Fruit fly (Drosophila melanogaster) whole organism, embryonic: ENCODE data around the gene CycA.

Source experiments
- Adf1 ChIP-seq: fragments of 200-800 bp; sonication (Bioruptor generic); IDR thresholded peaks from 2 replicates; pipeline ENCODE4 v1.3.6; 2022; ENCODE audit warnings: missing biosample characterization, missing genetic modification characterization
- Bgb ChIP-seq: fragments of 200-800 bp; sonication (Bioruptor generic); IDR thresholded peaks from 2 replicates; pipeline ENCODE4 v1.3.6; 2022; ENCODE audit warnings: missing biosample characterization, missing genetic modification characterization; ENCODE audit not compliant: partially characterized antibody
- CG10267 ChIP-seq: fragments of 200-800 bp; sonication (Bioruptor generic); optimal IDR thresholded peaks from 2 replicates; lab custom pipeline; 2018; ENCODE audit warnings: missing biosample characterization, mild to moderate bottlenecking, missing genetic modification characterization, moderate library complexity
- CG10565 ChIP-seq: fragments of 200-800 bp; sonication (Bioruptor generic); optimal IDR thresholded peaks from 3 replicates; lab custom pipeline; 2016; ENCODE audit warnings: missing biosample characterization, mild to moderate bottlenecking, missing genetic modification characterization
- CG10959 ChIP-seq: fragments of 200-800 bp; sonication (Bioruptor generic); IDR thresholded peaks from 2 replicates; pipeline ENCODE4 v1.3.6; 2022; ENCODE audit warnings: missing biosample characterization, missing genetic modification characterization
- CG11560 ChIP-seq: fragments of 200-800 bp; sonication (Bioruptor generic); IDR thresholded peaks from 3 replicates; pipeline ENCODE4 v1.3.6; 2022; ENCODE audit warnings: missing biosample characterization, missing genetic modification characterization
- CG11695 ChIP-seq: fragments of 200-800 bp; sonication (Bioruptor generic); IDR thresholded peaks from 3 replicates; pipeline ENCODE4 v1.3.6; 2022; ENCODE audit warnings: missing biosample characterization, missing genetic modification characterization
- CG12391 ChIP-seq: fragments of 200-800 bp; sonication (Bioruptor generic); optimal IDR thresholded peaks from 3 replicates; lab custom pipeline; 2018; ENCODE audit warnings: missing biosample characterization, mild to moderate bottlenecking, missing genetic modification characterization, moderate library complexity
- CG15011 ChIP-seq: fragments of 200-800 bp; sonication (Bioruptor generic); optimal IDR thresholded peaks from 3 replicates; lab custom pipeline; 2018; ENCODE audit warnings: missing biosample characterization, mild to moderate bottlenecking, missing genetic modification characterization
- CG1529 ChIP-seq: fragments of 200-800 bp; sonication (Bioruptor generic); optimal IDR thresholded peaks from 3 replicates; lab custom pipeline; 2018; ENCODE audit warnings: missing biosample characterization, missing genetic modification characterization
- CG15514 ChIP-seq: fragments of 200-800 bp; sonication (Bioruptor generic); optimal IDR thresholded peaks from 3 replicates; lab custom pipeline; 2017; ENCODE audit warnings: missing biosample characterization, missing genetic modification characterization, mild to moderate bottlenecking, moderate library complexity, missing genetic modification reagents
- CG15696 ChIP-seq: fragments of 200-800 bp; sonication (Bioruptor generic); optimal IDR thresholded peaks from 2 replicates; lab custom pipeline; 2019; ENCODE audit warnings: missing biosample characterization, mild to moderate bottlenecking, missing genetic modification characterization, moderate library complexity
- CG30431 ChIP-seq: fragments of 200-800 bp; sonication (Bioruptor generic); optimal IDR thresholded peaks from 2 replicates; lab custom pipeline; 2017; ENCODE audit warnings: missing biosample characterization, missing genetic modification characterization
- CG31441 ChIP-seq: fragments of 200-800 bp; sonication (Bioruptor generic); IDR thresholded peaks from 2 replicates; pipeline ENCODE4 v1.3.6; 2022; ENCODE audit warnings: missing biosample characterization, missing genetic modification characterization
- CG4360 ChIP-seq: fragments of 200-800 bp; sonication (Bioruptor generic); IDR thresholded peaks from 2 replicates; pipeline ENCODE4 v1.3.6; 2022; ENCODE audit warnings: missing biosample characterization, missing genetic modification characterization
- CG4424 ChIP-seq: fragments of 200-800 bp; sonication (Bioruptor generic); optimal IDR thresholded peaks from 3 replicates; lab custom pipeline; 2016; ENCODE audit warnings: missing biosample characterization, missing genetic modification characterization
- CG6175 ChIP-seq: fragments of 200-800 bp; sonication (Bioruptor generic); IDR thresholded peaks from 3 replicates; pipeline ENCODE4 v1.3.6; 2022; ENCODE audit warnings: missing biosample characterization, missing genetic modification characterization
- CG7745 ChIP-seq: fragments of 200-800 bp; sonication (Bioruptor generic); optimal IDR thresholded peaks from 2 replicates; lab custom pipeline; 2018; ENCODE audit warnings: missing biosample characterization, mild to moderate bottlenecking, missing genetic modification characterization, moderate library complexity
- CG7987 ChIP-seq: fragments of 200-800 bp; sonication (Bioruptor generic); optimal IDR thresholded peaks from 2 replicates; lab custom pipeline; 2018; ENCODE audit warnings: missing biosample characterization, mild to moderate bottlenecking, missing genetic modification characterization, moderate library complexity
- CG8944 ChIP-seq: fragments of 200-800 bp; sonication (Bioruptor generic); optimal IDR thresholded peaks from 3 replicates; lab custom pipeline; 2016; ENCODE audit warnings: missing biosample characterization, missing genetic modification characterization
- CkIIα-i1 ChIP-seq: fragments of 200-800 bp; sonication (Bioruptor generic); IDR thresholded peaks from 2 replicates; pipeline ENCODE4 v1.3.6; 2022; ENCODE audit warnings: missing biosample characterization, missing genetic modification characterization
- CoRest ChIP-seq: fragments of 200-800 bp; sonication (Bioruptor generic); optimal IDR thresholded peaks from 3 replicates; lab custom pipeline; 2018; ENCODE audit warnings: missing biosample characterization, mild to moderate bottlenecking, missing genetic modification characterization, moderate library complexity
- D19B ChIP-seq: fragments of 200-800 bp; sonication (Bioruptor generic); optimal IDR thresholded peaks from 2 replicates; lab custom pipeline; 2017; ENCODE audit warnings: missing biosample characterization, mild to moderate bottlenecking, missing genetic modification characterization
- Dip2 ChIP-seq: fragments of 200-800 bp; sonication (Bioruptor generic); IDR thresholded peaks from 2 replicates; pipeline ENCODE4 v1.3.6; 2022; ENCODE audit warnings: missing biosample characterization, missing genetic modification characterization
- Gug ChIP-seq: fragments of 200-800 bp; sonication (Bioruptor generic); IDR thresholded peaks from 4 replicates; pipeline ENCODE4 v1.3.6; 2022; ENCODE audit warnings: missing biosample characterization, missing genetic modification characterization
- H2.0 ChIP-seq: fragments of 200-800 bp; sonication (Bioruptor generic); IDR thresholded peaks from 2 replicates; pipeline ENCODE4 v1.3.6; 2022; ENCODE audit warnings: missing biosample characterization, missing genetic modification characterization
- Hr3 ChIP-seq: fragments of 200-800 bp; sonication (Bioruptor generic); optimal IDR thresholded peaks from 3 replicates; lab custom pipeline; 2016; ENCODE audit warnings: missing biosample characterization, missing genetic modification characterization
- MBD-R2 ChIP-seq: fragments of 200-800 bp; sonication (Bioruptor generic); IDR thresholded peaks from 2 replicates; pipeline ENCODE4 v1.3.6; 2022; ENCODE audit warnings: missing biosample characterization, missing genetic modification characterization
- Meics ChIP-seq: fragments of 200-800 bp; sonication (Bioruptor generic); optimal IDR thresholded peaks from 2 replicates; lab custom pipeline; 2017; ENCODE audit warnings: missing biosample characterization, mild to moderate bottlenecking, missing genetic modification characterization
- NFAT ChIP-seq: fragments of 200-800 bp; sonication (Bioruptor generic); IDR thresholded peaks from 2 replicates; pipeline ENCODE4 v1.3.6; 2022; ENCODE audit warnings: missing biosample characterization, missing genetic modification characterization
- Spps ChIP-seq: fragments of 200-800 bp; sonication (Bioruptor generic); optimal IDR thresholded peaks from 2 replicates; lab custom pipeline; 2018; ENCODE audit warnings: missing biosample characterization, mild to moderate bottlenecking, missing genetic modification characterization
- Usf ChIP-seq: fragments of 200-800 bp; sonication (Bioruptor generic); optimal IDR thresholded peaks from 2 replicates; lab custom pipeline; 2017; ENCODE audit warnings: missing genotype, missing biosample characterization, missing genetic modification characterization
- chinmo ChIP-seq: fragments of 200-800 bp; sonication (Bioruptor generic); IDR thresholded peaks from 4 replicates; pipeline ENCODE4 v1.3.6; 2022; ENCODE audit warnings: missing biosample characterization, missing genetic modification characterization; ENCODE audit not compliant: partially characterized antibody
- crol ChIP-seq: fragments of 200-800 bp; sonication (Bioruptor generic); IDR thresholded peaks from 2 replicates; pipeline ENCODE4 v1.3.6; 2022; ENCODE audit warnings: missing biosample characterization, missing genetic modification characterization
- da ChIP-seq: fragments of 200-800 bp; sonication (Bioruptor generic); optimal IDR thresholded peaks from 2 replicates; lab custom pipeline; 2016; ENCODE audit warnings: missing biosample characterization, missing genetic modification characterization
- danr ChIP-seq: fragments of 200-800 bp; sonication (Bioruptor generic); IDR thresholded peaks from 2 replicates; pipeline ENCODE4 v1.3.6; 2022; ENCODE audit warnings: missing biosample characterization, missing genetic modification characterization
- fru ChIP-seq: fragments of >200 bp; optimal IDR thresholded peaks from 2 replicates; lab custom pipeline; 2017
- hkb ChIP-seq, 2 experiments: fragments of 200-800 bp in 1 of 2; fragments of >200 bp in 1 of 2; sonication (Bioruptor generic) in 1 of 2; IDR thresholded peaks in 1 of 2; optimal IDR thresholded peaks in 1 of 2; 2 replicates each; pipeline versions ENCODE4 v1.3.6 to Lab custom; 2017 to 2022; ENCODE audit warnings: missing biosample characterization in 1 of 2, missing genetic modification characterization in 1 of 2
- kni ChIP-seq: fragments of 200-800 bp; sonication (Bioruptor generic); optimal IDR thresholded peaks from 3 replicates; lab custom pipeline; 2017; ENCODE audit warnings: mild to moderate bottlenecking, missing biosample characterization, missing genetic modification reagents, missing genetic modification characterization
- lola ChIP-seq, 3 experiments: fragments of >200 bp in 2 of 3; fragments of 200-800 bp in 1 of 3; sonication (Bioruptor generic) in 1 of 3; optimal IDR thresholded peaks; 2 replicates each; lab custom pipeline; 2017 to 2019; ENCODE audit warnings: missing biosample characterization in 3 of 3, missing genetic modification characterization in 3 of 3, mild to moderate bottlenecking in 1 of 3, moderate library complexity in 1 of 3
- mld ChIP-seq: fragments of 200-800 bp; sonication (Bioruptor generic); IDR thresholded peaks from 3 replicates; pipeline ENCODE4 v1.3.6; 2022; ENCODE audit warnings: missing biosample characterization, missing genetic modification characterization; ENCODE audit not compliant: partially characterized antibody
- nerfin-2 ChIP-seq: fragments of 200-800 bp; sonication (Bioruptor generic); IDR thresholded peaks from 2 replicates; pipeline ENCODE4 v1.3.6; 2022; ENCODE audit warnings: missing biosample characterization, missing genetic modification characterization; ENCODE audit not compliant: partially characterized antibody
- pan ChIP-seq, 4 experiments: fragments of >200 bp in 3 of 4; fragments of 200-800 bp in 1 of 4; sonication (Bioruptor generic) in 1 of 4; optimal IDR thresholded peaks in 3 of 4; IDR thresholded peaks in 1 of 4; 2 replicates each; pipeline versions ENCODE4 v1.3.6 to Lab custom; 2017 to 2022; ENCODE audit warnings: missing biosample characterization in 2 of 4, missing genetic modification characterization in 2 of 4, mixed read lengths in 1 of 4
- pb ChIP-seq: fragments of 200-800 bp; sonication (Bioruptor generic); optimal IDR thresholded peaks from 3 replicates; lab custom pipeline; 2016; ENCODE audit warnings: missing biosample characterization, missing genetic modification characterization
- sens ChIP-seq: fragments of 200-800 bp; sonication (Bioruptor generic); peaks from one replicate; lab custom pipeline; 2016; ENCODE audit warnings: missing biosample characterization, missing genetic modification characterization
- wdn ChIP-seq: fragments of 200-800 bp; sonication (Bioruptor generic); IDR thresholded peaks from 2 replicates; pipeline ENCODE4 v1.3.6; 2022; ENCODE audit warnings: missing biosample characterization, missing genetic modification characterization
- zfh2 ChIP-seq: fragments of 200-800 bp; sonication (Bioruptor generic); optimal IDR thresholded peaks from 2 replicates; lab custom pipeline; 2016; ENCODE audit warnings: missing biosample characterization, missing genetic modification characterization

CycA gene

DNA sequence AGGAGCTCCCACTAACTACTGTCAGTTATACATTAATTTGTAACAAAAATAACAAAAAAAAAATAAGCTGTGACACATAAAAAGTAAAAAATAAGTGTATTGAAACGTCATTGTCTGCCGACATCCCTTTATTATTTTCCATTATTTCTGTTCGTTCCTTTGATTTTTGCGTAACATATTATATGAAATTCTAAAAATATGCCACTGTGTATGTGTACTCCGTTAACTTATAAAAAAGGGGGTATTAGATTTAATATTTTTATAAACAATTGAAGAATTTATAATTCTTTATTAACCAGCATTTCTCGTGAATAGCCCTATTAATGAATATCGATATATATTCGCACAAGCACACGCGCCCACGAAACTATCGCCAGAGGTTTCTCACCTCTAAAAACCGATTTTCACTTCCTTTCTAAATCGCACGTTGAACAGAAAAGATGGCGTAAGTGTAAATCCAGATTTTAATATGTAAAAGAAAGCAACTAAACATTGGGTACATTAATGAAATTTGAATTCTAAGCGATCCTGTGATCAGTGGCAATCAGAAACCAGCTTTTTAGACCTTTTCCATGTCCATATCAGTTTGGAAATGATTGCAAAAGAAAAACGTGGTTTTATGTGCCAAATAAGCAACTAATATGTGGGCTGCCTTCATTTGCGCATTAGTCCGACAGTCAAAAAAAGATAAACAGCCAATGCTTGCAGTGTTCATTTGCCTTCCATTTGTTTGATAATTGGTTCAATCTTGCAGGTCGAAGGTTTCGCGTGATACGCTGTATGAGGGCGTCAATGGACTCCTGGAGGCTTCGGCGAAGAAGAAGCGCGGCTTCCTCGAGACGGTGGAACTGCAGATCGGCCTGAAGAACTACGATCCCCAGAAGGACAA is 10.7 kb downstream of the CycA start, which contains the start of gene RpL10Ab (continued):
- TF ChIP-seq CG31441 (GFP tag; lab: Robert Waterston, UW), result peak; percentile 80
- TF ChIP-seq crol, result no peak
- TF ChIP-seq lola (GFP tag; optimal IDR thresholded peaks at IDR 0.05; lab: Kevin White, UChicago), result peak in 1 of 3 experiments; percentile 70
- peak; percentile 54; the same call in 1 of the 2 replicates for TF ChIP-seq danr (GFP tag; lab: Robert Waterston, UW)
- TF ChIP-seq da (GFP tag; lab: Kevin White, UChicago), result no peak
- TF ChIP-seq pan (optimal IDR thresholded peaks at IDR 0.05; lab: Kevin White, UChicago), result no peak
- TF ChIP-seq pan (GFP tag; optimal IDR thresholded peaks at IDR 0.05 in 1 of 2, IDR thresholded peaks at IDR 0.05 in 1 of 2), result peak in 1 of 2 experiments; percentile 64
- TF ChIP-seq pb (GFP tag; lab: Kevin White, UChicago), result peak; percentile 53
- TF ChIP-seq Meics, result peak; percentile 67
- TF ChIP-seq fru (lab: Kevin White, UChicago), result no peak
- no peak; the same call in 2 of the 3 replicates for TF ChIP-seq CG11695 (GFP tag; lab: Robert Waterston, UW)
- TF ChIP-seq Spps (tag; lab: Kevin White, UChicago), result no peak
- peak; percentile 83 for TF ChIP-seq NFAT
- no peak for TF ChIP-seq CG7745 (tag; lab: Kevin White, UChicago)
- TF ChIP-seq CG4424, result peak; percentile 60
- TF ChIP-seq CG1529 (GFP tag; lab: Kevin White, UChicago), result no peak
- TF ChIP-seq CG10267 (tag; lab: Kevin White, UChicago), result peak; percentile 33
- TF ChIP-seq hkb (optimal IDR thresholded peaks at IDR 0.05; lab: Kevin White, UChicago), result no peak
- TF ChIP-seq hkb (GFP tag; IDR thresholded peaks at IDR 0.05; lab: Robert Waterston, UW), result no peak
- TF ChIP-seq CG15514, result peak; percentile 57
- TF ChIP-seq Adf1 (GFP tag; lab: Robert Waterston, UW), result no peak; the same call in 1 of the 2 replicates
- TF ChIP-seq D19B, result peak; percentile 49
- peak; percentile 50 for TF ChIP-seq CG15696
- TF ChIP-seq CG7987 (GFP tag; lab: Kevin White, UChicago), result peak; percentile 84
- peak; percentile 70 for TF ChIP-seq Hr3 (GFP tag; lab: Kevin White, UChicago)
- TF ChIP-seq Bgb (GFP tag; lab: Robert Waterston, UW), result peak; percentile 92
- TF ChIP-seq CkIIα-i1 (GFP tag; lab: Robert Waterston, UW), result 0 out of 2 replicates have a peak, but pooled peaks have one; percentile 15
- TF ChIP-seq MBD-R2, result peak; percentile 37
- TF ChIP-seq Dip2 (GFP tag; lab: Robert Waterston, UW), result no peak
- TF ChIP-seq CG4360 (GFP tag; lab: Robert Waterston, UW), result no peak
- TF ChIP-seq CG30431 (GFP tag; lab: Kevin White, UChicago), result peak; percentile 24
- TF ChIP-seq CG12391 (tag; lab: Kevin White, UChicago), result peak; percentile 45
- TF ChIP-seq wdn (GFP tag; lab: Robert Waterston, UW), result peak; percentile 69
- TF ChIP-seq H2.0, result peak; percentile 61
- TF ChIP-seq CG11560 (tag; lab: Robert Waterston, UW), result peak; percentile 61; the same call in 1 of the 3 replicates
- peak; percentile 73 for TF ChIP-seq CoRest (tag; lab: Kevin White, UChicago)
- TF ChIP-seq Gug, result peak; percentile 64; the same call in 2 of the 4 replicates
- peak; percentile 51; the same call in 1 of the 3 replicates for TF ChIP-seq CG6175 (GFP tag; lab: Robert Waterston, UW)
- peak; percentile 86; the same call in 2 of the 3 replicates for TF ChIP-seq mld (GFP tag; lab: Robert Waterston, UW)
- no peak; the same call in none of the 2 replicates for TF ChIP-seq CG10959
- peak; percentile 68 for TF ChIP-seq zfh2
- no peak for TF ChIP-seq CG10565 (GFP tag; lab: Kevin White, UChicago)
- no peak for TF ChIP-seq CG8944 (GFP tag; lab: Kevin White, UChicago)
- peak; percentile 66; the same call in 1 of the 4 replicates for TF ChIP-seq chinmo (GFP tag; lab: Robert Waterston, UW)
- peak; percentile 5 for TF ChIP-seq CG15011 (GFP tag; lab: Kevin White, UChicago)
- peak; percentile 28 for TF ChIP-seq kni (GFP tag; lab: Kevin White, UChicago)
- peak; percentile 83 for TF ChIP-seq sens (GFP tag; lab: Kevin White, UChicago)
- peak; percentile 48 for TF ChIP-seq Usf (GFP tag; lab: Kevin White, UChicago)
- peak; percentile 78 for TF ChIP-seq nerfin-2 (GFP tag; lab: Robert Waterston, UW)
